Worm (Caenorhabditis elegans): ENCODE results near the gene ceh-100.

The ceh-100 gene

DNA sequence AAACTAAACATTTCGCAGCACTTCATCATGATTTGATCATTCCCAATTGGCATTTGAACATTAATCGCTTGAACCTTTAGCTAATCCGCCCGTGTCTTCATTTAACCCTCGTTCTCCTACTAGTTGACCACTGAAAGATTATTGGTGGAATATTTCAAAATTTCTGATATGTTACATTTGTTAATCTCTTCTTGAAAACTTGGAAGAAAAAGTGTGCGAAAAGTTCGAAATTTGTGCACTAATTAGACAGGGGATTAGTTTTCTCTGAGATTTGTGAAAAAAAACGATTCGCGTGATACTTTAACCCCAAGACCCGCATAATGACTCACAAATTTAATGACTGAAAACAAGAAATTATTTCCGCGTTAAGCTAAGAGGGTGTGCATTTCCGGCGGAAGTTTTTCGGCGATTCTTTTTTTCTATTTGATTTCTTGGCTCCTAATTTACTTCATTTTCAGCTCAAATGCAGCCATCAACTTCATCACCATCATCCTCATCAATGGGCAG lies 68.1 kb downstream of the ceh-100 start, which contains the start of gene nimk-1:
Gene nimk-1 (plus strand): TSS at position 457 of the 507 bp plus-strand sequence.
- TF ChIP-seq hmbx-1 (tag; optimal IDR thresholded peaks at IDR 0.05) = no peak
- peak; percentile 59 for TF ChIP-seq ceh-36 (tag; optimal IDR thresholded peaks at IDR 0.05)

Data from whole organism, early embryonic.